Worm (Caenorhabditis elegans) whole organism, L1 larva: Measurements from ENCODE around the gene mltn-3.
A peak's percentile ranks its signal among the peaks of the same experiment; 100 is the strongest.

Source experiments
- F16B12.6 ChIP-seq: fragments of 150-350 bp; optimal IDR thresholded peaks from 2 replicates; lab custom pipeline; 2014; ENCODE audit warnings: missing biosample characterization, missing genetic modification characterization
- Y116A8C.19 ChIP-seq: sonication (generic microtip); optimal IDR thresholded peaks from 2 replicates; lab custom pipeline; 2016; ENCODE audit warnings: missing compliant biosample characterization, missing genetic modification characterization, borderline replicate concordance
- aha-1 ChIP-seq: fragments of 150-350 bp; optimal IDR thresholded peaks from 2 replicates; lab custom pipeline; 2014; ENCODE audit warnings: missing biosample characterization, missing genetic modification characterization
- alr-1 ChIP-seq: fragments of 200-800 bp; sonication (Bioruptor generic); optimal IDR thresholded peaks from 2 replicates; lab custom pipeline; 2018; ENCODE audit warnings: borderline replicate concordance, mild to moderate bottlenecking, missing genetic modification characterization, missing compliant biosample characterization
- ama-1 ChIP-seq: fragments of 150-350 bp; optimal IDR thresholded peaks from 2 replicates; lab custom pipeline; 2014
- ceh-63 ChIP-seq: fragments of 200-800 bp; sonication (Bioruptor generic); optimal IDR thresholded peaks from 2 replicates; lab custom pipeline; 2018; ENCODE audit warnings: mild to moderate bottlenecking, missing genetic modification characterization, missing compliant biosample characterization
- dpl-1 ChIP-seq, 3 experiments: fragments of 150-350 bp in 2 of 3; sonication (generic microtip) in 1 of 3; optimal IDR thresholded peaks; 2 replicates each; lab custom pipeline; 2014 to 2017; ENCODE audit warnings: missing biosample characterization in 3 of 3, missing genetic modification characterization in 3 of 3, missing genetic modification reagents in 3 of 3
- efl-1 ChIP-seq, 4 experiments: fragments of 150-350 bp; optimal IDR thresholded peaks in 3 of 4; peaks in 1 of 4; 1 replicate in 1 of 4; 2 replicates in 3 of 4; lab custom pipeline; 2014; ENCODE audit warnings: missing biosample characterization in 2 of 4, missing genetic modification characterization in 2 of 4, missing genetic modification reagents in 2 of 4
- egl-13 ChIP-seq: sonication (generic microtip); optimal IDR thresholded peaks from 2 replicates; lab custom pipeline; 2016; ENCODE audit warnings: missing genotype, missing genetic modification reagents, missing genetic modification characterization, missing compliant biosample characterization
- elt-2 ChIP-seq: sonication (generic microtip); optimal IDR thresholded peaks from 2 replicates; lab custom pipeline; 2016; ENCODE audit warnings: missing genetic modification characterization, mild to moderate bottlenecking, inconsistent platforms, missing compliant biosample characterization, missing genetic modification reagents
- ets-5 ChIP-seq: fragments of 200-800 bp; sonication (Bioruptor generic); IDR thresholded peaks from 2 replicates; pipeline ENCODE4 v1.3.6; 2022; ENCODE audit warnings: missing genetic modification characterization, missing compliant biosample characterization
- fkh-10 ChIP-seq: sonication (generic microtip); optimal IDR thresholded peaks from 2 replicates; lab custom pipeline; 2017; ENCODE audit warnings: missing biosample characterization, missing genetic modification reagents, missing genetic modification characterization
- fkh-4 ChIP-seq: sonication (generic microtip); optimal IDR thresholded peaks from 2 replicates; lab custom pipeline; 2016; ENCODE audit warnings: missing compliant biosample characterization, missing genetic modification characterization, borderline replicate concordance
- fkh-8 ChIP-seq: sonication (generic microtip); optimal IDR thresholded peaks from 2 replicates; lab custom pipeline; 2016; ENCODE audit warnings: mild to moderate bottlenecking, missing genetic modification characterization, missing compliant biosample characterization
- grh-1 ChIP-seq: fragments of 200-800 bp; sonication (Bioruptor generic); IDR thresholded peaks from 2 replicates; pipeline ENCODE4 v1.3.6; 2022; ENCODE audit warnings: missing genetic modification reagents, missing genetic modification characterization, missing compliant biosample characterization
- hlh-17 ChIP-seq: fragments of 200-800 bp; sonication (Bioruptor generic); optimal IDR thresholded peaks from 2 replicates; lab custom pipeline; 2018; ENCODE audit warnings: missing genetic modification characterization, mild to moderate bottlenecking, missing compliant biosample characterization, moderate library complexity, borderline replicate concordance
- irx-1 ChIP-seq: sonication (generic microtip); optimal IDR thresholded peaks from 2 replicates; lab custom pipeline; 2016; ENCODE audit warnings: missing genetic modification characterization, missing compliant biosample characterization
- lin-13 ChIP-seq: fragments of 150-350 bp; optimal IDR thresholded peaks from 2 replicates; lab custom pipeline; 2014; ENCODE audit warnings: missing biosample characterization, missing genetic modification reagents, missing genetic modification characterization
- lin-14 ChIP-seq: fragments of 200-800 bp; sonication (Bioruptor generic); optimal IDR thresholded peaks from 2 replicates; lab custom pipeline; 2018; ENCODE audit warnings: mild to moderate bottlenecking, missing genetic modification characterization, moderate library complexity, missing compliant biosample characterization
- lin-15B ChIP-seq: fragments of 150-350 bp; sonication (generic microtip); optimal IDR thresholded peaks from 3 replicates; lab custom pipeline; 2014; ENCODE audit warnings: missing biosample characterization, missing genetic modification characterization
- lin-39 ChIP-seq: fragments of 150-350 bp; optimal IDR thresholded peaks from 2 replicates; lab custom pipeline; 2014; ENCODE audit warnings: missing biosample characterization, missing genetic modification reagents, missing genetic modification characterization
- lir-3 ChIP-seq: sonication (generic microtip); optimal IDR thresholded peaks from 2 replicates; lab custom pipeline; 2016; ENCODE audit warnings: mild to moderate bottlenecking, missing genetic modification characterization, moderate library complexity, missing compliant biosample characterization; ENCODE audit not compliant: poor library complexity
- lsy-2 ChIP-seq, 2 experiments: fragments of 150-350 bp; optimal IDR thresholded peaks; 2 replicates each; lab custom pipeline; 2014; ENCODE audit warnings: missing biosample characterization in 2 of 2, missing genetic modification characterization in 2 of 2
- mab-9 ChIP-seq: fragments of 200-800 bp; sonication (Bioruptor generic); IDR thresholded peaks from 2 replicates; pipeline ENCODE4 v1.3.6; 2022; ENCODE audit warnings: missing genetic modification reagents, missing genetic modification characterization, missing compliant biosample characterization
- mef-2 ChIP-seq: fragments of 150-350 bp; optimal IDR thresholded peaks from 2 replicates; lab custom pipeline; 2014; ENCODE audit warnings: missing biosample characterization, missing genetic modification characterization
- nhr-11 ChIP-seq: fragments of 150-350 bp; optimal IDR thresholded peaks from 2 replicates; lab custom pipeline; 2014; ENCODE audit warnings: missing biosample characterization, missing genetic modification characterization
- nhr-19 ChIP-seq: fragments of 200-800 bp; sonication (Bioruptor generic); conservative IDR thresholded peaks from 2 replicates; pipeline ENCODE4 v1.3.6; 2022; ENCODE audit warnings: missing genetic modification characterization, missing compliant biosample characterization
- nhr-20 ChIP-seq: sonication (generic microtip); optimal IDR thresholded peaks from 2 replicates; lab custom pipeline; 2016; ENCODE audit warnings: mild to moderate bottlenecking, missing genetic modification characterization, missing compliant biosample characterization
- nhr-71 ChIP-seq: sonication (generic microtip); optimal IDR thresholded peaks from 2 replicates; lab custom pipeline; 2016; ENCODE audit warnings: mild to moderate bottlenecking, missing genetic modification characterization, moderate library complexity, missing compliant biosample characterization
- nhr-76 ChIP-seq: sonication (generic microtip); optimal IDR thresholded peaks from 2 replicates; lab custom pipeline; 2017; ENCODE audit warnings: missing biosample characterization, missing genetic modification characterization
- nhr-77 ChIP-seq: fragments of 150-350 bp; optimal IDR thresholded peaks from 2 replicates; lab custom pipeline; 2014; ENCODE audit warnings: missing biosample characterization, missing genetic modification characterization
- nhr-85 ChIP-seq: sonication (generic microtip); peaks from one replicate; lab custom pipeline; 2016; ENCODE audit warnings: missing genetic modification characterization, inconsistent platforms, missing compliant biosample characterization
- nhr-90 ChIP-seq: sonication (generic microtip); optimal IDR thresholded peaks from 2 replicates; lab custom pipeline; 2016; ENCODE audit warnings: mild to moderate bottlenecking, missing genetic modification characterization, missing compliant biosample characterization; ENCODE audit not compliant: poor library complexity
- pax-3 ChIP-seq: fragments of 200-800 bp; sonication (Bioruptor generic); optimal IDR thresholded peaks from 2 replicates; lab custom pipeline; 2018; ENCODE audit warnings: mild to moderate bottlenecking, missing genetic modification characterization, moderate library complexity, missing compliant biosample characterization
- skn-1 ChIP-seq: fragments of 150-350 bp; optimal IDR thresholded peaks from 2 replicates; lab custom pipeline; 2014; ENCODE audit warnings: missing biosample characterization, missing genetic modification characterization
- sox-4 ChIP-seq: sonication (generic microtip); optimal IDR thresholded peaks from 2 replicates; lab custom pipeline; 2016; ENCODE audit warnings: missing genetic modification characterization, missing compliant biosample characterization
- sptf-1 ChIP-seq: fragments of 150-350 bp; optimal IDR thresholded peaks from 2 replicates; lab custom pipeline; 2014; ENCODE audit warnings: missing biosample characterization, missing genetic modification characterization
- tbx-2 ChIP-seq: sonication (generic microtip); optimal IDR thresholded peaks from 2 replicates; lab custom pipeline; 2016; ENCODE audit warnings: missing genetic modification characterization, missing compliant biosample characterization
- unc-130 ChIP-seq: fragments of 150-350 bp; optimal IDR thresholded peaks from 2 replicates; lab custom pipeline; 2017; ENCODE audit warnings: missing biosample characterization, missing genetic modification characterization, inconsistent platforms
- unc-30 ChIP-seq: sonication (generic microtip); optimal IDR thresholded peaks from 2 replicates; lab custom pipeline; 2017; ENCODE audit warnings: missing biosample characterization, missing genetic modification characterization
- unc-86 ChIP-seq: sonication (generic microtip); optimal IDR thresholded peaks from 2 replicates; lab custom pipeline; 2016; ENCODE audit warnings: missing genetic modification characterization, missing compliant biosample characterization
- unc-98 ChIP-seq: fragments of 200-800 bp; sonication (Bioruptor generic); IDR thresholded peaks from 2 replicates; pipeline ENCODE4 v1.3.6; 2022; ENCODE audit warnings: missing genetic modification characterization, missing compliant biosample characterization
- vab-15 ChIP-seq: sonication (generic microtip); optimal IDR thresholded peaks from 2 replicates; lab custom pipeline; 2017; ENCODE audit warnings: missing genotype, mild to moderate bottlenecking, missing genetic modification characterization, missing compliant biosample characterization
- xbp-1 ChIP-seq: sonication (generic microtip); optimal IDR thresholded peaks from 2 replicates; lab custom pipeline; 2016; ENCODE audit warnings: missing genetic modification characterization, missing compliant biosample characterization
- zag-1 ChIP-seq: fragments of 150-350 bp; optimal IDR thresholded peaks from 2 replicates; lab custom pipeline; 2014; ENCODE audit warnings: missing biosample characterization, missing genetic modification characterization
- ztf-4 ChIP-seq: fragments of 150-350 bp; optimal IDR thresholded peaks from 2 replicates; lab custom pipeline; 2014; ENCODE audit warnings: missing biosample characterization, missing genetic modification characterization

mltn-3 gene

ce11 chrII:13877994-13878393 is 38.1 kb upstream of the mltn-3 start:
- TF ChIP-seq sox-4 (tag; lab: Kevin White, UChicago) (no peak), fkh-10 (GFP tag; lab: Kevin White, UChicago) (no peak), dpl-1 (GFP tag; optimal IDR thresholded peaks at IDR 0.05; lab: Kevin White, UChicago) (no peak), efl-1 (optimal IDR thresholded peaks at IDR 0.05; lab: Kevin White, UChicago) (no peak), efl-1 (GFP tag; optimal IDR thresholded peaks at IDR 0.05 in 1 of 2; lab: Kevin White, UChicago) (peak in 1 of 2 experiments; percentile 33)

DNA sequence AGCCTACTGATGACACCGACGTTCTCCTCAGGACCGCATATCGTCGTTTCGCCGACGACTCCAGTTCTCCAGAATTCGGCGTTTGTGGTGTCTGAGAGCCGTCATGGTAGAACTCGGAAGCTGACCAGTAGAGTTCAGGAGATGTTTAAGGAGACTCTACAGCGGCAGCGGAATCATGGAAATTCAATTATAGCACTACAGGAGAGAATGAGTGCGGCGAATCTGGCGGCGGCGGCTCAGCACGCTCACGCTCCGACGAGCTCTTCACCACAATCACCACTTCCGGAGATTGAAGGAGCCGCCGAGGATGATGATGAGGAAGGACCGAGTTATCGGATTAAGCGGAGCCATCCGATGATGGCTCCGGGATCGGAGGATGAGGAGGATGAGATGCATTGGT is 36.6 kb upstream of the mltn-3 start:
- TF ChIP-seq zag-1: no peak
- no peak for TF ChIP-seq unc-86
- no peak for TF ChIP-seq egl-13 (tag; lab: Kevin White, UChicago)
- TF ChIP-seq lsy-2 (tag; optimal IDR thresholded peaks at IDR 0.05; lab: Kevin White, UChicago): no peak
- no peak for TF ChIP-seq lin-13
- TF ChIP-seq Y116A8C.19: no peak
- no peak for TF ChIP-seq fkh-8
- TF ChIP-seq grh-1 (GFP tag; lab: Robert Waterston, UW): no peak

ce11 chrII:13882405-13882804 is 33.7 kb upstream of the mltn-3 start, which contains the start of gene hda-10:
TSS of gene hda-10 (plus strand) at chrII:13882705.
- TF ChIP-seq ztf-4 (tag; lab: Kevin White, UChicago) (no peak), Y116A8C.19 (no peak), aha-1 (tag; lab: Kevin White, UChicago) (no peak), ama-1 (no peak), nhr-20 (tag; lab: Kevin White, UChicago) (no peak), nhr-76 (tag; lab: Kevin White, UChicago) (no peak), unc-86 (no peak), mef-2 (tag; lab: Kevin White, UChicago) (no peak), lir-3 (tag; lab: Kevin White, UChicago) (no peak), nhr-77 (tag; lab: Kevin White, UChicago) (no peak), fkh-4 (tag; lab: Kevin White, UChicago) (no peak), irx-1 (no peak)
- TF ChIP-seq, all 84 proteins: peak for 0

- TF ChIP-seq nhr-19 (GFP tag; lab: Robert Waterston, UW) (no peak), tbx-2 (tag; lab: Kevin White, UChicago) (no peak), nhr-11 (no peak), nhr-85 (no peak), skn-1 (no peak), hlh-17 (GFP tag; lab: Kevin White, UChicago) (no peak), vab-15 (tag; lab: Kevin White, UChicago) (no peak), lin-15B (no peak), ets-5 (GFP tag; lab: Robert Waterston, UW) (no peak), ceh-63 (GFP tag; lab: Kevin White, UChicago) (no peak), nhr-90 (tag; lab: Kevin White, UChicago) (no peak), sptf-1 (tag; lab: Kevin White, UChicago) (no peak)
Measured at ce11 chrII:13886431-13886830, 29.7 kb upstream of the mltn-3 start.

DNA sequence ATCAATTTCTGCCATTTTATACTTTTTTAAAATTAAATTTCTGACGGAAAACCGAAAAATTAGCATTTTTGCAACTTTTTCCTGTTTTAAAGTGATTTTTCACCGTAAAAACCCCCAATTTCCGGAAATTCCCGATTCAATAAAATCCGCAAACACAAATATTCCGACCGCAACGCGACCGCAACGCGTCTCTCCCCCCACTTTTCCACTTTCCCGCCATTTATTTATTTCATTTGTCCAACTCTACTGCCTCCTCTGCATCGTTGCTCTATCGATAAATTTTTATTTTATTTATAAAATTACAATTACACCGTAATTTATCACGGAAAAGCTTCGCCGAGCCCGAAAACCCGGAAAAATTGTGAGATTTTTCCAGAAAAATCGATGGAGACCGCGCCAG is 27.9 kb upstream of the mltn-3 start, which contains the start of gene mcd-1:
Gene mcd-1, plus strand, starts transcription at position 267 of the 400 bp plus-strand sequence.
- TF ChIP-seq pax-3 (tag; lab: Kevin White, UChicago) (no peak), unc-98 (GFP tag; lab: Robert Waterston, UW) (no peak), F16B12.6 (peak; percentile 22), mef-2 (tag; lab: Kevin White, UChicago) (no peak), zag-1 (no peak), lin-14 (GFP tag; lab: Kevin White, UChicago) (no peak), unc-130 (tag; lab: Kevin White, UChicago) (no peak), mab-9 (GFP tag; lab: Robert Waterston, UW) (no peak), nhr-11 (no peak), nhr-85 (peak; percentile 69), alr-1 (no peak), elt-2 (tag; lab: Kevin White, UChicago) (no peak), xbp-1 (tag; lab: Kevin White, UChicago) (peak; percentile 47), nhr-76 (tag; lab: Kevin White, UChicago) (no peak), fkh-4 (tag; lab: Kevin White, UChicago) (no peak), ama-1 (no peak), lin-39 (tag; lab: Kevin White, UChicago) (no peak), unc-30 (tag; lab: Kevin White, UChicago) (no peak), lsy-2 (tag; optimal IDR thresholded peaks at IDR 0.05; lab: Kevin White, UChicago) (peak; percentile 64 to 90), vab-15 (tag; lab: Kevin White, UChicago) (no peak), nhr-71 (tag; lab: Kevin White, UChicago) (peak; percentile 75), ceh-63 (GFP tag; lab: Kevin White, UChicago) (no peak)
